Fruit fly (Drosophila melanogaster) whole organism, pupa: ENCODE measurements around the gene CG17270.

ENCODE experiments used
- CG10348 ChIP-seq: fragments of 200-800 bp; sonication (Bioruptor generic); IDR thresholded peaks from 2 replicates; pipeline ENCODE4 v1.3.6; 2022; ENCODE audit warnings: missing biosample characterization, missing genetic modification characterization
- CG12605 ChIP-seq: fragments of 200-800 bp; sonication (Bioruptor generic); IDR thresholded peaks from 2 replicates; pipeline ENCODE4 v1.3.6; 2022; ENCODE audit warnings: missing biosample characterization, missing genetic modification characterization
- CG13204 ChIP-seq: fragments of 200-800 bp; sonication (Bioruptor generic); optimal IDR thresholded peaks from 2 replicates; lab custom pipeline; 2018; ENCODE audit warnings: missing biosample characterization, mild to moderate bottlenecking, missing genetic modification characterization, moderate library complexity
- CG14655 ChIP-seq: fragments of 200-800 bp; sonication (Bioruptor generic); optimal IDR thresholded peaks from 3 replicates; lab custom pipeline; 2017; ENCODE audit warnings: mild to moderate bottlenecking, missing biosample characterization, missing genetic modification reagents, missing genetic modification characterization
- CG15710 ChIP-seq: fragments of 200-800 bp; sonication (Bioruptor generic); optimal IDR thresholded peaks from 2 replicates; lab custom pipeline; 2018; ENCODE audit warnings: missing biosample characterization, mild to moderate bottlenecking, missing genetic modification characterization, moderate library complexity
- CG17806 ChIP-seq: fragments of 200-800 bp; sonication (Bioruptor generic); optimal IDR thresholded peaks from 2 replicates; lab custom pipeline; 2018; ENCODE audit warnings: missing biosample characterization, mild to moderate bottlenecking, missing genetic modification characterization, moderate library complexity
- CG32121 ChIP-seq: fragments of 200-800 bp; sonication (Bioruptor generic); IDR thresholded peaks from 2 replicates; pipeline ENCODE4 v1.3.6; 2022; ENCODE audit warnings: missing biosample characterization, missing genetic modification characterization
- CG34367 ChIP-seq: fragments of 200-800 bp; sonication (Bioruptor generic); optimal IDR thresholded peaks from 2 replicates; lab custom pipeline; 2018; ENCODE audit warnings: missing biosample characterization, mild to moderate bottlenecking, missing genetic modification characterization
- CG4496 ChIP-seq: fragments of 200-800 bp; sonication (Bioruptor generic); IDR thresholded peaks from 3 replicates; pipeline ENCODE4 v1.3.6; 2022; ENCODE audit warnings: missing biosample characterization, missing genetic modification characterization
- CG8159 ChIP-seq: fragments of 200-800 bp; sonication (Bioruptor generic); optimal IDR thresholded peaks from 3 replicates; lab custom pipeline; 2018; ENCODE audit warnings: missing biosample characterization, mild to moderate bottlenecking, missing genetic modification characterization, moderate library complexity
- CG8301 ChIP-seq: fragments of 200-800 bp; sonication (Bioruptor generic); optimal IDR thresholded peaks from 2 replicates; lab custom pipeline; 2018; ENCODE audit warnings: missing biosample characterization, mild to moderate bottlenecking, missing genetic modification characterization
- CG9948 ChIP-seq: fragments of 200-800 bp; sonication (Bioruptor generic); optimal IDR thresholded peaks from 2 replicates; lab custom pipeline; 2018; ENCODE audit warnings: missing biosample characterization, mild to moderate bottlenecking, missing genetic modification characterization, moderate library complexity
- D1 ChIP-seq: fragments of 200-800 bp; sonication (Bioruptor generic); optimal IDR thresholded peaks from 2 replicates; lab custom pipeline; 2018; ENCODE audit warnings: missing biosample characterization, mild to moderate bottlenecking, missing genetic modification characterization, moderate library complexity
- EcR ChIP-seq: fragments of 200-800 bp; sonication (Bioruptor generic); optimal IDR thresholded peaks from 3 replicates; lab custom pipeline; 2019; ENCODE audit warnings: missing biosample characterization, missing genetic modification characterization, mild to moderate bottlenecking, moderate library complexity, missing genetic modification reagents
- Ets98B ChIP-seq: fragments of 200-800 bp; sonication (Bioruptor generic); IDR thresholded peaks from 2 replicates; pipeline ENCODE4 v1.3.6; 2022; ENCODE audit warnings: missing biosample characterization, missing genetic modification characterization
- Pif1A ChIP-seq: fragments of 200-800 bp; sonication (Bioruptor generic); optimal IDR thresholded peaks from 3 replicates; lab custom pipeline; 2016; ENCODE audit warnings: missing biosample characterization, missing genetic modification characterization
- Pif1B ChIP-seq: fragments of 200-800 bp; sonication (Bioruptor generic); optimal IDR thresholded peaks from 3 replicates; lab custom pipeline; 2016; ENCODE audit warnings: missing biosample characterization, missing genetic modification characterization
- Snoo ChIP-seq: fragments of 200-800 bp; sonication (Bioruptor generic); optimal IDR thresholded peaks from 3 replicates; lab custom pipeline; 2017; ENCODE audit warnings: missing biosample characterization, mild to moderate bottlenecking, missing genetic modification characterization, inconsistent platforms
- fd96Ca ChIP-seq: fragments of 200-800 bp; sonication (Bioruptor generic); IDR thresholded peaks from 3 replicates; pipeline ENCODE4 v1.3.6; 2022; ENCODE audit warnings: missing biosample characterization, missing genetic modification characterization
- gl ChIP-seq: fragments of 200-800 bp; sonication (Bioruptor generic); optimal IDR thresholded peaks from 2 replicates; lab custom pipeline; 2018; ENCODE audit warnings: missing biosample characterization, mild to moderate bottlenecking, missing genetic modification characterization
- rn ChIP-seq: fragments of 200-800 bp; sonication (Bioruptor generic); IDR thresholded peaks from 2 replicates; pipeline ENCODE4 v1.3.6; 2022; ENCODE audit warnings: missing biosample characterization, missing genetic modification characterization

Gene CG17270

DNA sequence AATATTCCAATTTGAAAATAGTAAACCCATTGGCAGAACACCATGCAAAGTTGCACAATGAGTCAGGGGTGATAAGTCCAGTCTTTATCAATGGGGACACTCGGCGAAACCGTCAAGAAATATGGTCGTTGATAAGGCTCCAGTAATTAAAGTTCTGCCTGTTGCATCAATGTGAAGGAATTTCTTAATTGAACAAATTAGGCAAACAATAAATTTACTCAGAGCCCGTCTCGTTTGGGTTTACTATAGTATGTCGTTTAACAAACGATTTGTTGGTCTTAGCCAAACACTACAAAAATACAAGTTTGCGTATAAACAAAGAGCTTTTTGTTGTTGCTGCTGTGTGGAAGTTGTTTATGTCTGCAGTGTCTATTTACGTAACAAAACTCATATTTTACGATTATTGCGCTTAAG is 16.0 kb upstream of the CG17270 start:
- TF ChIP-seq CG17806 (tag; lab: Kevin White, UChicago) (no peak), Pif1B (GFP tag; lab: Kevin White, UChicago) (no peak), CG4496 (GFP tag; lab: Robert Waterston, UW) (no peak), CG9948 (tag; lab: Kevin White, UChicago) (no peak), Ets98B (GFP tag; lab: Robert Waterston, UW) (no peak), CG14655 (GFP tag; lab: Kevin White, UChicago) (no peak), CG12605 (GFP tag; lab: Robert Waterston, UW) (no peak), CG13204 (GFP tag; lab: Kevin White, UChicago) (no peak), CG8159 (tag; lab: Kevin White, UChicago) (no peak), gl (tag; lab: Kevin White, UChicago) (no peak), CG8301 (tag; lab: Kevin White, UChicago) (no peak), Snoo (tag; lab: Kevin White, UChicago) (no peak), EcR (GFP tag; lab: Kevin White, UChicago) (no peak), CG34367 (tag; lab: Kevin White, UChicago) (no peak), CG15710 (tag; lab: Kevin White, UChicago) (no peak), Pif1A (GFP tag; lab: Kevin White, UChicago) (no peak), rn (GFP tag; lab: Robert Waterston, UW) (no peak), fd96Ca (GFP tag; lab: Robert Waterston, UW) (no peak), D1 (tag; lab: Kevin White, UChicago) (no peak)

dm6 chr3R:20833664-20834063 is 14.9 kb upstream of the CG17270 start:
- TF ChIP-seq rn (GFP tag; lab: Robert Waterston, UW) = no peak
- no peak for TF ChIP-seq Pif1B (GFP tag; lab: Kevin White, UChicago)
- peak; percentile 10 for TF ChIP-seq CG15710 (tag; lab: Kevin White, UChicago)
- no peak for TF ChIP-seq gl (tag; lab: Kevin White, UChicago)
- TF ChIP-seq CG17806 (tag; lab: Kevin White, UChicago) = no peak
- TF ChIP-seq CG12605 (GFP tag; lab: Robert Waterston, UW) = no peak
- TF ChIP-seq CG34367 (tag; lab: Kevin White, UChicago) = no peak
- TF ChIP-seq Ets98B (GFP tag; lab: Robert Waterston, UW) = peak; percentile 33
- peak; percentile 5 for TF ChIP-seq Pif1A (GFP tag; lab: Kevin White, UChicago)
- peak; percentile 21; the same call in 1 of the 3 replicates for TF ChIP-seq fd96Ca (GFP tag; lab: Robert Waterston, UW)
- TF ChIP-seq EcR (GFP tag; lab: Kevin White, UChicago) = no peak
- TF ChIP-seq CG9948 (tag; lab: Kevin White, UChicago) = peak; percentile 3
- no peak for TF ChIP-seq Snoo (tag; lab: Kevin White, UChicago)
- TF ChIP-seq CG14655 (GFP tag; lab: Kevin White, UChicago) = peak; percentile 5
- TF ChIP-seq D1 (tag; lab: Kevin White, UChicago) = no peak
- TF ChIP-seq CG13204 (GFP tag; lab: Kevin White, UChicago) = no peak
- TF ChIP-seq CG4496 (GFP tag; lab: Robert Waterston, UW) = peak; percentile 63; the same call in 1 of the 3 replicates
- no peak for TF ChIP-seq CG10348 (GFP tag; lab: Robert Waterston, UW)
- peak; percentile 12 for TF ChIP-seq CG8301 (tag; lab: Kevin White, UChicago)

DNA sequence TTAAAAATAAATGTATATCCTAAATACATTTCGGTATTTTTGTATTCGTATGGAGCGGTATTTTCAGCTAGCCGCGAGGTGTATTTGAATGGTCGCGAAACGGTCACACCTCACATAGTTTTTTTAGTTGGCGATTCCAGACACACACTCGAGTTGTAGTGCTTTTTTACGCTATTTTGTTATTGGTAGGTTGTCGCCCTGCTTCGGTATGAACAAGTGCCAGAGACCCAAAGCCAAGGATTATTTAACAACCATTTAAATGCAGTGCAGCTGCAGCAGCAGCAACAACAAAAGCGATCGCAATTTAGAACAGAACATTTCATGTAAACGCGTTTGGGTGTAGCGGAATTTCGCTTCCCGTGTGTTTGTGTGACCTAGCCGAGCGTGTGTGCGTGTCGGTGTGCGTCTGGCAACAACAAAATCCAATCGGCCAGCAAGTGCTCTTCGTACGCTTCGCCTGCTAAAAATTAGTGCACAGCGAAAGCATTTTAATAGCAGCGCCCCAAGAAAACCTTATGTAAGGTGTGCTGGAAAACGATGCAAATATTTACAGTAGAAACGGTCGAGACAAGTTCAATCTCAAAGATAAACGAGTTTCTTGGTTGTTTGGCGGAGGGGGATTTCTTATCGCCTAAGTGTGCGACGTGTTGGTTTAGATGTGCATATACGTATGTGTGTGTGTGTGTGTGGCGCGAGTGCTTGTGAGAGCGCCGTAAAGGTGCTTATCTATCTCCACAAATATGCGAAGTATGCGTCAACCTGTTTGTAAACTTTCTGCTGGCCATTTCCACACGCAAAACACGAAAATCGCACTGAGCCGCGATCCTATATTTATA is 14.2 kb upstream of the CG17270 start, which contains the start of gene Synd:
Gene Synd (plus strand): TSS at position 111 of the 836 bp plus-strand sequence.
- TF ChIP-seq Pif1A (GFP tag; lab: Kevin White, UChicago) (peak; percentile 42), CG10348 (GFP tag; lab: Robert Waterston, UW) (no peak), CG17806 (tag; lab: Kevin White, UChicago) (no peak), CG14655 (GFP tag; lab: Kevin White, UChicago) (peak; percentile 27), rn (GFP tag; lab: Robert Waterston, UW) (no peak), EcR (GFP tag; lab: Kevin White, UChicago) (peak; percentile 76), CG4496 (GFP tag; lab: Robert Waterston, UW) (peak; percentile 48; the same call in 2 of the 3 replicates), CG15710 (tag; lab: Kevin White, UChicago) (peak; percentile 8), Snoo (tag; lab: Kevin White, UChicago) (peak; percentile 6), fd96Ca (GFP tag; lab: Robert Waterston, UW) (no peak), CG8159 (tag; lab: Kevin White, UChicago) (no peak), gl (tag; lab: Kevin White, UChicago) (peak; percentile 31), D1 (tag; lab: Kevin White, UChicago) (no peak), CG12605 (GFP tag; lab: Robert Waterston, UW) (0 out of 2 replicates have a peak, but pooled peaks have one; percentile 17), CG8301 (tag; lab: Kevin White, UChicago) (peak; percentile 34), Pif1B (GFP tag; lab: Kevin White, UChicago) (peak; percentile 12), CG9948 (tag; lab: Kevin White, UChicago) (no peak), Ets98B (GFP tag; lab: Robert Waterston, UW) (peak; percentile 13; the same call in 1 of the 2 replicates)

dm6 chr3R:20830963-20831362 is 12.2 kb upstream of the CG17270 start, which contains the start of gene CG31223:
Gene CG31223, plus strand, starts transcription at chr3R:20831127.
- no peak for TF ChIP-seq CG9948 (tag; lab: Kevin White, UChicago)
- no peak for TF ChIP-seq EcR (GFP tag; lab: Kevin White, UChicago)
- no peak for TF ChIP-seq CG4496 (GFP tag; lab: Robert Waterston, UW)
- TF ChIP-seq CG14655 (GFP tag; lab: Kevin White, UChicago) = no peak
- no peak for TF ChIP-seq gl (tag; lab: Kevin White, UChicago)
- no peak for TF ChIP-seq CG32121 (GFP tag; lab: Robert Waterston, UW)
- no peak for TF ChIP-seq D1 (tag; lab: Kevin White, UChicago)
- TF ChIP-seq CG8159 (tag; lab: Kevin White, UChicago) = no peak
- TF ChIP-seq Ets98B (GFP tag; lab: Robert Waterston, UW) = no peak
- TF ChIP-seq rn (GFP tag; lab: Robert Waterston, UW) = no peak
- no peak for TF ChIP-seq fd96Ca (GFP tag; lab: Robert Waterston, UW)
- no peak for TF ChIP-seq CG13204 (GFP tag; lab: Kevin White, UChicago)
- TF ChIP-seq Pif1A (GFP tag; lab: Kevin White, UChicago) = no peak
- no peak for TF ChIP-seq CG12605 (GFP tag; lab: Robert Waterston, UW)
- no peak for TF ChIP-seq CG34367 (tag; lab: Kevin White, UChicago)
- TF ChIP-seq CG8301 (tag; lab: Kevin White, UChicago) = no peak
- TF ChIP-seq CG15710 (tag; lab: Kevin White, UChicago) = no peak
- no peak for TF ChIP-seq CG10348 (GFP tag; lab: Robert Waterston, UW)
- no peak for TF ChIP-seq CG17806 (tag; lab: Kevin White, UChicago)
